Worm (Caenorhabditis elegans) whole organism, late embryonic: ENCODE results near the gene F07E5.13.
"Not testable (repeated sequence)": the region's sequence is repeated elsewhere in the genome, so short reads cannot be mapped to it uniquely, and the experiment has no call there.

Experiments
- C38D4.7 ChIP-seq: fragments of 200-800 bp; sonication (Bioruptor generic); optimal IDR thresholded peaks from 2 replicates; lab custom pipeline; 2018; ENCODE audit warnings: mild to moderate bottlenecking, missing genetic modification characterization, moderate library complexity, missing compliant biosample characterization
- K02D7.2 ChIP-seq: sonication (generic microtip); optimal IDR thresholded peaks from 2 replicates; lab custom pipeline; 2017; ENCODE audit warnings: mild to moderate bottlenecking, missing genetic modification characterization, missing compliant biosample characterization
- Y22D7AL.16 ChIP-seq: sonication (generic microtip); optimal IDR thresholded peaks from 2 replicates; lab custom pipeline; 2016; ENCODE audit warnings: missing genetic modification characterization, missing compliant biosample characterization
- ahr-1 ChIP-seq: sonication (generic microtip); optimal IDR thresholded peaks from 2 replicates; lab custom pipeline; 2016; ENCODE audit warnings: missing genetic modification characterization, missing compliant biosample characterization
- ama-1 ChIP-seq: fragments of 150-350 bp; optimal IDR thresholded peaks from 2 replicates; lab custom pipeline; 2014
- ceh-14 ChIP-seq: sonication (generic microtip); optimal IDR thresholded peaks from 2 replicates; lab custom pipeline; 2016; ENCODE audit warnings: missing genotype, missing genetic modification characterization, missing compliant biosample characterization
- ceh-18 ChIP-seq: sonication (generic microtip); optimal IDR thresholded peaks from 2 replicates; lab custom pipeline; 2016; ENCODE audit warnings: missing genetic modification characterization, missing compliant biosample characterization
- ceh-19 ChIP-seq: fragments of 200-800 bp; sonication (Bioruptor generic); optimal IDR thresholded peaks from 2 replicates; lab custom pipeline; 2018; ENCODE audit warnings: mild to moderate bottlenecking, missing genetic modification characterization, missing compliant biosample characterization
- ceh-2 ChIP-seq: sonication (generic microtip); optimal IDR thresholded peaks from 2 replicates; lab custom pipeline; 2016; ENCODE audit warnings: missing genotype, missing genetic modification characterization, missing compliant biosample characterization
- ceh-22 ChIP-seq: sonication (generic microtip); optimal IDR thresholded peaks from 2 replicates; lab custom pipeline; 2017; ENCODE audit warnings: missing biosample characterization, missing genetic modification characterization
- ceh-24 ChIP-seq: sonication (generic microtip); optimal IDR thresholded peaks from 2 replicates; lab custom pipeline; 2016; ENCODE audit warnings: mild to moderate bottlenecking, missing genetic modification characterization, missing compliant biosample characterization
- ceh-31 ChIP-seq: sonication (generic microtip); optimal IDR thresholded peaks from 2 replicates; lab custom pipeline; 2016; ENCODE audit warnings: missing genetic modification characterization, missing compliant biosample characterization
- ceh-48 ChIP-seq: sonication (generic microtip); optimal IDR thresholded peaks from 2 replicates; lab custom pipeline; 2016; ENCODE audit warnings: missing genetic modification characterization, inconsistent platforms, missing compliant biosample characterization
- ceh-6 ChIP-seq: fragments of 200-800 bp; sonication (Bioruptor generic); optimal IDR thresholded peaks from 2 replicates; lab custom pipeline; 2018; ENCODE audit warnings: mild to moderate bottlenecking, missing genetic modification characterization, missing compliant biosample characterization
- ceh-9 ChIP-seq: sonication (generic microtip); optimal IDR thresholded peaks from 2 replicates; lab custom pipeline; 2016; ENCODE audit warnings: mild to moderate bottlenecking, missing genetic modification characterization, inconsistent platforms, missing compliant biosample characterization
- che-1 ChIP-seq: sonication (generic microtip); optimal IDR thresholded peaks from 2 replicates; lab custom pipeline; 2016; ENCODE audit warnings: mild to moderate bottlenecking, missing genetic modification characterization, missing compliant biosample characterization
- ets-4 ChIP-seq: sonication (generic microtip); optimal IDR thresholded peaks from 2 replicates; lab custom pipeline; 2016; ENCODE audit warnings: missing genetic modification characterization, missing compliant biosample characterization
- eyg-1 ChIP-seq: sonication (generic microtip); optimal IDR thresholded peaks from 2 replicates; lab custom pipeline; 2016; ENCODE audit warnings: missing genotype, missing genetic modification characterization, missing compliant biosample characterization
- fkh-10 ChIP-seq: fragments of 150-350 bp; optimal IDR thresholded peaks from 2 replicates; lab custom pipeline; 2014; ENCODE audit warnings: missing biosample characterization, missing genetic modification reagents, missing genetic modification characterization
- gmeb-2 ChIP-seq: sonication (generic microtip); optimal IDR thresholded peaks from 2 replicates; lab custom pipeline; 2016; ENCODE audit warnings: missing genetic modification characterization, inconsistent platforms, missing compliant biosample characterization
- hlh-13 ChIP-seq: fragments of 200-800 bp; sonication (Bioruptor generic); optimal IDR thresholded peaks from 2 replicates; lab custom pipeline; 2018; ENCODE audit warnings: mild to moderate bottlenecking, missing genetic modification characterization, missing compliant biosample characterization
- hlh-15 ChIP-seq: sonication (generic microtip); optimal IDR thresholded peaks from 2 replicates; lab custom pipeline; 2016; ENCODE audit warnings: missing genetic modification characterization, missing compliant biosample characterization
- lim-6 ChIP-seq: sonication (generic microtip); optimal IDR thresholded peaks from 2 replicates; lab custom pipeline; 2016; ENCODE audit warnings: missing genetic modification characterization, missing compliant biosample characterization
- lin-11 ChIP-seq: fragments of 200-800 bp; sonication (Bioruptor generic); optimal IDR thresholded peaks from 2 replicates; lab custom pipeline; 2018; ENCODE audit warnings: mild to moderate bottlenecking, missing genetic modification characterization, missing compliant biosample characterization
- madf-2 ChIP-seq: sonication (generic microtip); optimal IDR thresholded peaks from 2 replicates; lab custom pipeline; 2017; ENCODE audit warnings: missing genetic modification characterization, missing compliant biosample characterization
- nhr-11 ChIP-seq: fragments of 150-350 bp; optimal IDR thresholded peaks from 2 replicates; lab custom pipeline; 2014; ENCODE audit warnings: missing biosample characterization, missing genetic modification characterization
- nhr-232 ChIP-seq: sonication (generic microtip); optimal IDR thresholded peaks from 2 replicates; lab custom pipeline; 2016; ENCODE audit warnings: missing genetic modification characterization, missing compliant biosample characterization
- pax-1 ChIP-seq: fragments of 150-350 bp; optimal IDR thresholded peaks from 2 replicates; lab custom pipeline; 2014; ENCODE audit warnings: missing biosample characterization, missing genetic modification characterization
- pha-2 ChIP-seq: sonication (generic microtip); optimal IDR thresholded peaks from 2 replicates; lab custom pipeline; 2017; ENCODE audit warnings: mild to moderate bottlenecking, missing genetic modification characterization, missing compliant biosample characterization
- pqm-1 ChIP-seq: sonication (generic microtip); optimal IDR thresholded peaks from 2 replicates; lab custom pipeline; 2016; ENCODE audit warnings: missing genetic modification characterization, missing compliant biosample characterization
- pros-1 ChIP-seq: fragments of 150-350 bp; optimal IDR thresholded peaks from 2 replicates; lab custom pipeline; 2014; ENCODE audit warnings: missing biosample characterization, missing genetic modification reagents, missing genetic modification characterization
- sox-2 ChIP-seq: fragments of 200-800 bp; sonication (Bioruptor generic); IDR thresholded peaks from 2 replicates; pipeline ENCODE4 v1.3.6; 2022; ENCODE audit warnings: missing genetic modification reagents, missing genetic modification characterization, missing compliant biosample characterization
- sox-4 ChIP-seq: sonication (generic microtip); optimal IDR thresholded peaks from 2 replicates; lab custom pipeline; 2017; ENCODE audit warnings: mild to moderate bottlenecking, missing genetic modification characterization, inconsistent platforms, missing compliant biosample characterization
- tbx-2 ChIP-seq: sonication (generic microtip); optimal IDR thresholded peaks from 2 replicates; lab custom pipeline; 2016; ENCODE audit warnings: missing genetic modification characterization, missing compliant biosample characterization
- ttx-3 ChIP-seq: sonication (generic microtip); optimal IDR thresholded peaks from 2 replicates; lab custom pipeline; 2016; ENCODE audit warnings: missing genetic modification reagents, missing genetic modification characterization, missing compliant biosample characterization
- unc-42 ChIP-seq: sonication (generic microtip); optimal IDR thresholded peaks from 2 replicates; lab custom pipeline; 2016; ENCODE audit warnings: missing genotype, missing genetic modification characterization, missing compliant biosample characterization
- unc-86 ChIP-seq: sonication (generic microtip); optimal IDR thresholded peaks from 2 replicates; lab custom pipeline; 2016; ENCODE audit warnings: missing genetic modification characterization, missing compliant biosample characterization
- zip-5 ChIP-seq: sonication (generic microtip); optimal IDR thresholded peaks from 2 replicates; lab custom pipeline; 2016; ENCODE audit warnings: missing genetic modification characterization, missing compliant biosample characterization
- ztf-16 ChIP-seq: sonication (generic microtip); optimal IDR thresholded peaks from 2 replicates; lab custom pipeline; 2017; ENCODE audit warnings: missing genetic modification characterization, missing compliant biosample characterization

Gene F07E5.13

DNA sequence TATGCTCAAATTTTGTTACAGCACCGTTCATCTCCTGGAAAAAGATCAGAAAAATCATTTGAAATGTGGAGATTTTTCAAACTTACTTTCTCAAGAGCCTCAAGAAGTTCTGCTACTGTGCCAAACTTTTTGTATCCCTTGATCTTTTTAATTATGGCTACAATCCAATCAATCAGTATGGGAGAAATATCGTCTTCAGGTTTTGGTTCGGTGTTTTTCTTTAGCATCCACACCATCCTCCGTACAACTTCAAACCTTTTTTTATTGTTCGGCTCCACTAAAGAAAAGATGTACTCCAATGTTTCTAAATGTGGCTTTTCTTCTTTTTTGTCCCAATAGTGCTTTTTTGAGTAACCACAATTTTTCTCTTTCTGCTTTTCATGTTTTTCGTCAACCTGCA, 12.6 kb upstream of the F07E5.13 start:
- TF ChIP-seq hlh-15 (tag; lab: Kevin White, UChicago) (no peak), ets-4 (tag; lab: Kevin White, UChicago) (no peak), K02D7.2 (tag; lab: Kevin White, UChicago) (no peak), nhr-232 (tag; lab: Kevin White, UChicago) (no peak), gmeb-2 (no peak)

- TF ChIP-seq eyg-1 (tag; lab: Kevin White, UChicago) (no peak), zip-5 (tag; lab: Kevin White, UChicago) (no peak), ceh-2 (tag; lab: Kevin White, UChicago) (no peak), nhr-232 (tag; lab: Kevin White, UChicago) (no peak), pax-1 (tag; lab: Kevin White, UChicago) (no peak), sox-4 (tag; lab: Kevin White, UChicago) (no peak), ztf-16 (tag; lab: Kevin White, UChicago) (no peak), tbx-2 (tag; lab: Kevin White, UChicago) (no peak), hlh-15 (tag; lab: Kevin White, UChicago) (no peak)
Observed at ce11 chrII:2075513-2075912, 11.6 kb upstream of the F07E5.13 start, which contains the start of gene F07E5.8. F07E5.8 (minus strand) TSS chrII:2075613.

DNA sequence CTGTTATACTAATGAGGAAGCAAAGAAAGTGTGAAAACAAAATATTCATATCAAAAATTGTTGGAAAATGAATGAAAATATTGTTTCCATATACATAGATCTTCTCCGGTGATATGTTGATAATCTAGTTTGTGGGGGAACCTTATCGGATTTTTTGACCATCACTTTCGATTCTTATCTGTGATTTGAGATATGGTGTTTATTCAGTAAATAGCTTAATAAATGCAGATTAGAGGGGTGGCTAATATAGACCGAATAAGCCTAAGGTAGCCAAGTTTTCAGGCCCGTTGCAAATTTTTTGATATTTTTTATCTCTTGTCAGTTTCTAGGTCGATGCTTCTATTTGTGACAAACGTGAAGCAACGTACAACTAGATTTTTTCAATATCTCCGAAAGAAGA, 7.5 kb upstream of the F07E5.13 start, which contains the start of gene F07E5.7:
TSS of gene F07E5.7 (minus strand) at position 101 of the 400 bp plus-strand sequence.
- TF ChIP-seq fkh-10: no peak
- TF ChIP-seq ceh-24 (tag; lab: Kevin White, UChicago): no peak
- no peak for TF ChIP-seq ceh-9 (tag; lab: Kevin White, UChicago)
- TF ChIP-seq hlh-15 (tag; lab: Kevin White, UChicago): no peak
- TF ChIP-seq ahr-1 (tag; lab: Kevin White, UChicago): no peak
- no peak for TF ChIP-seq ama-1 (lab: Kevin White, UChicago)
- TF ChIP-seq ttx-3 (tag; lab: Kevin White, UChicago): no peak
- TF ChIP-seq ztf-16 (tag; lab: Kevin White, UChicago): no peak
- no peak for TF ChIP-seq unc-42 (tag; lab: Kevin White, UChicago)
- TF ChIP-seq ceh-31 (tag; lab: Kevin White, UChicago): no peak
- no peak for TF ChIP-seq C38D4.7
- no peak for TF ChIP-seq ceh-18 (tag; lab: Kevin White, UChicago)
- no peak for TF ChIP-seq Y22D7AL.16
- no peak for TF ChIP-seq lin-11
- no peak for TF ChIP-seq ceh-6
- no peak for TF ChIP-seq pha-2 (tag; lab: Kevin White, UChicago)
- TF ChIP-seq ets-4 (tag; lab: Kevin White, UChicago): no peak
- TF ChIP-seq ceh-14 (tag; lab: Kevin White, UChicago): no peak

DNA sequence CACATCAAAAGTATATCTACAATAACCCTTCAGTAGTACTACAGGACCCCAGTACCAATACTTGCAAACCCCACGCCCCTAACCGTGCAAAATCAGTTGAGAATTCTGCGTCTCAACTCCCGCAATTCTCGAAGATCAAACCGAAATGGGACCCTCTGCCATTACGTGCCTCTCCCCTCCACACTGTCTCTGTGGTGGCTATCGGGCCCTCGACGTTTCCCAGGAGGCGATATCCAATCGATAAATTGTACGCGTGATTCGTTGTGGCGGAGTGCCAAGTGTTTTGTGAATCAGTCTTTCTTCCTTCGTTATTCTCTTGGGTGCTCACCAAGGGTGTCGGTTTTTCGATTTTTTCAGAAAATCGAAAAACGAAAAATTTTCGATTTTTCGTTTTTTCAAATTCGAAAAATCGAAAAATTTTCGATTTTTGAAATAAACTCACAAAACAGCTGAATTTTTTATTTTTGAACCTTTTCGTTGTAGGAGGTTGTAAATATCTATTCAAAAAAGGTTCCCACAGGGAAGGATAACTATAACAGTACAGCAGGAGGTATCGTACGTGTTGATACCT, 3.6 kb upstream of the F07E5.13 start, which contains the start of gene F07E5.12:
TSS of gene F07E5.12 (plus strand) at position 521 of the 571 bp plus-strand sequence.
- not testable (repeated sequence) for TF ChIP-seq pqm-1 (tag; lab: Kevin White, UChicago); nhr-11 (tag; lab: Kevin White, UChicago); sox-2 (GFP tag; lab: Robert Waterston, UW)

- TF ChIP-seq madf-2 (tag; lab: Kevin White, UChicago): no peak
- no peak for TF ChIP-seq hlh-13 (GFP tag; lab: Kevin White, UChicago)
- TF ChIP-seq unc-86 (tag; lab: Kevin White, UChicago): no peak
- no peak for TF ChIP-seq ets-4 (tag; lab: Kevin White, UChicago)
- no peak for TF ChIP-seq K02D7.2 (tag; lab: Kevin White, UChicago)
- TF ChIP-seq gmeb-2: no peak
- TF ChIP-seq ceh-19 (GFP tag; lab: Kevin White, UChicago): no peak
- no peak for TF ChIP-seq ztf-16 (tag; lab: Kevin White, UChicago)
- no peak for TF ChIP-seq pros-1
- TF ChIP-seq ttx-3 (tag; lab: Kevin White, UChicago): no peak
- TF ChIP-seq hlh-15 (tag; lab: Kevin White, UChicago): no peak
- TF ChIP-seq che-1 (tag; lab: Kevin White, UChicago): no peak
- no peak for TF ChIP-seq ceh-22 (tag; lab: Kevin White, UChicago)
- no peak for TF ChIP-seq ceh-14 (tag; lab: Kevin White, UChicago)
- TF ChIP-seq pqm-1 (tag; lab: Kevin White, UChicago): no peak
- no peak for TF ChIP-seq lim-6
- TF ChIP-seq ceh-48: no peak
- no peak for TF ChIP-seq ceh-6
Observed at ce11 chrII:2064497-2064896, 608 bp upstream of the F07E5.13 start, which contains the start of gene fbxb-6. fbxb-6 (plus strand) TSS chrII:2064797.
